Fruit fly (Drosophila melanogaster) whole organism, embryonic: ENCODE measurements around the gene rictor.

Experiments
- CG10654 ChIP-seq: fragments of 200-800 bp; sonication (Bioruptor generic); optimal IDR thresholded peaks from 2 replicates; lab custom pipeline; 2016; ENCODE audit warnings: missing biosample characterization, missing genetic modification characterization
- CG11247 ChIP-seq: fragments of 200-800 bp; sonication (Bioruptor generic); IDR thresholded peaks from 2 replicates; pipeline ENCODE4 v1.3.6; 2022; ENCODE audit warnings: missing biosample characterization, missing genetic modification characterization
- CG11398 ChIP-seq: fragments of 200-800 bp; sonication (Bioruptor generic); optimal IDR thresholded peaks from 2 replicates; lab custom pipeline; 2016; ENCODE audit warnings: missing biosample characterization, missing genetic modification characterization
- CG11723 ChIP-seq: fragments of 200-800 bp; sonication (Bioruptor generic); optimal IDR thresholded peaks from 2 replicates; lab custom pipeline; 2017; ENCODE audit warnings: missing biosample characterization, mild to moderate bottlenecking, missing genetic modification characterization
- CG12104 ChIP-seq: fragments of 200-800 bp; sonication (Bioruptor generic); optimal IDR thresholded peaks from 3 replicates; lab custom pipeline; 2016; ENCODE audit warnings: missing biosample characterization, missing genetic modification characterization
- CG12659 ChIP-seq: fragments of 200-800 bp; sonication (Bioruptor generic); optimal IDR thresholded peaks from 3 replicates; lab custom pipeline; 2017; ENCODE audit warnings: mild to moderate bottlenecking, missing biosample characterization, missing genetic modification reagents, missing genetic modification characterization
- CG12769 ChIP-seq: fragments of 200-800 bp; sonication (Bioruptor generic); optimal IDR thresholded peaks from 2 replicates; lab custom pipeline; 2019; ENCODE audit warnings: missing biosample characterization, mild to moderate bottlenecking, missing genetic modification characterization, moderate library complexity
- CG14014 ChIP-seq: fragments of 200-800 bp; sonication (Bioruptor generic); IDR thresholded peaks from 2 replicates; pipeline ENCODE4 v1.3.6; 2022; ENCODE audit warnings: missing biosample characterization, missing genetic modification characterization
- CG14441 ChIP-seq: fragments of 200-800 bp; sonication (Bioruptor generic); IDR thresholded peaks from 2 replicates; pipeline ENCODE4 v1.3.6; 2022; ENCODE audit warnings: missing biosample characterization, missing genetic modification characterization
- CG15011 ChIP-seq: fragments of 200-800 bp; sonication (Bioruptor generic); optimal IDR thresholded peaks from 3 replicates; lab custom pipeline; 2018; ENCODE audit warnings: missing biosample characterization, mild to moderate bottlenecking, missing genetic modification characterization
- CG15269 ChIP-seq: fragments of 200-800 bp; sonication (Bioruptor generic); optimal IDR thresholded peaks from 2 replicates; lab custom pipeline; 2018; ENCODE audit warnings: missing biosample characterization, mild to moderate bottlenecking, missing genetic modification characterization, moderate library complexity
- CG17385 ChIP-seq: fragments of 200-800 bp; sonication (Bioruptor generic); optimal IDR thresholded peaks from 3 replicates; lab custom pipeline; 2018; ENCODE audit warnings: missing biosample characterization, mild to moderate bottlenecking, missing genetic modification characterization
- CG30020 ChIP-seq: fragments of 200-800 bp; optimal IDR thresholded peaks from 2 replicates; lab custom pipeline; 2019; ENCODE audit warnings: missing biosample characterization, mild to moderate bottlenecking, missing genetic modification characterization, moderate library complexity
- CG3281 ChIP-seq: fragments of 200-800 bp; sonication (Bioruptor generic); optimal IDR thresholded peaks from 3 replicates; lab custom pipeline; 2017; ENCODE audit warnings: missing biosample characterization, mild to moderate bottlenecking, missing genetic modification characterization
- CG4424 ChIP-seq: fragments of 200-800 bp; sonication (Bioruptor generic); optimal IDR thresholded peaks from 3 replicates; lab custom pipeline; 2016; ENCODE audit warnings: missing biosample characterization, missing genetic modification characterization
- CG6683 ChIP-seq: fragments of 200-800 bp; sonication (Bioruptor generic); optimal IDR thresholded peaks from 2 replicates; lab custom pipeline; 2017; ENCODE audit warnings: missing biosample characterization, mild to moderate bottlenecking, missing genetic modification characterization, missing genetic modification reagents
- CG8388 ChIP-seq: fragments of 200-800 bp; sonication (Bioruptor generic); optimal IDR thresholded peaks from 2 replicates; lab custom pipeline; 2019; ENCODE audit warnings: missing biosample characterization, mild to moderate bottlenecking, missing genetic modification characterization, moderate library complexity
- CG8478 ChIP-seq: fragments of >200 bp; optimal IDR thresholded peaks from 2 replicates; lab custom pipeline; 2018
- CG9817 ChIP-seq: fragments of 200-800 bp; sonication (Bioruptor generic); optimal IDR thresholded peaks from 2 replicates; lab custom pipeline; 2018; ENCODE audit warnings: missing biosample characterization, mild to moderate bottlenecking, missing genetic modification characterization, moderate library complexity
- D ChIP-seq, 2 experiments: fragments of 200-800 bp in 1 of 2; fragments of >200 bp in 1 of 2; sonication (Bioruptor generic) in 1 of 2; optimal IDR thresholded peaks; 2 replicates in 1 of 2; 3 replicates in 1 of 2; lab custom pipeline; 2017; ENCODE audit warnings: mild to moderate bottlenecking in 1 of 2, missing biosample characterization in 1 of 2, missing genetic modification characterization in 1 of 2, missing genetic modification reagents in 1 of 2
- D19A ChIP-seq: fragments of 200-800 bp; optimal IDR thresholded peaks from 3 replicates; lab custom pipeline; 2019; ENCODE audit warnings: missing biosample characterization, mild to moderate bottlenecking, missing genetic modification characterization, moderate library complexity
- Dip2 ChIP-seq: fragments of 200-800 bp; sonication (Bioruptor generic); IDR thresholded peaks from 2 replicates; pipeline ENCODE4 v1.3.6; 2022; ENCODE audit warnings: missing biosample characterization, missing genetic modification characterization
- Dref ChIP-seq: fragments of 200-800 bp; sonication (Bioruptor generic); IDR thresholded peaks from 2 replicates; pipeline ENCODE4 v1.3.6; 2022; ENCODE audit warnings: missing biosample characterization, missing genetic modification characterization
- E2f1 ChIP-seq: fragments of 200-800 bp; sonication (Bioruptor generic); IDR thresholded peaks from 2 replicates; pipeline ENCODE4 v1.3.6; 2022; ENCODE audit warnings: missing biosample characterization, missing genetic modification characterization
- Elba2 ChIP-seq: fragments of 200-800 bp; sonication (Bioruptor generic); optimal IDR thresholded peaks from 3 replicates; lab custom pipeline; 2016; ENCODE audit warnings: missing biosample characterization, missing genetic modification characterization
- Fer1 ChIP-seq: fragments of 200-800 bp; sonication (Bioruptor generic); optimal IDR thresholded peaks from 2 replicates; lab custom pipeline; 2017; ENCODE audit warnings: missing biosample characterization, mild to moderate bottlenecking, missing genetic modification characterization
- Gug ChIP-seq: fragments of 200-800 bp; sonication (Bioruptor generic); IDR thresholded peaks from 4 replicates; pipeline ENCODE4 v1.3.6; 2022; ENCODE audit warnings: missing biosample characterization, missing genetic modification characterization
- HLHmδ ChIP-seq: fragments of 200-800 bp; sonication (Bioruptor generic); optimal IDR thresholded peaks from 2 replicates; lab custom pipeline; 2018; ENCODE audit warnings: missing biosample characterization, mild to moderate bottlenecking, missing genetic modification characterization, moderate library complexity
- Hey ChIP-seq: fragments of 200-800 bp; sonication (Bioruptor generic); optimal IDR thresholded peaks from 3 replicates; lab custom pipeline; 2018; ENCODE audit warnings: missing biosample characterization, mild to moderate bottlenecking, missing genetic modification characterization
- HmgZ ChIP-seq: fragments of 200-800 bp; sonication (Bioruptor generic); optimal IDR thresholded peaks from 2 replicates; lab custom pipeline; 2018; ENCODE audit warnings: missing biosample characterization, mild to moderate bottlenecking, missing genetic modification characterization
- Hmr ChIP-seq: fragments of 200-800 bp; sonication (Bioruptor generic); optimal IDR thresholded peaks from 3 replicates; lab custom pipeline; 2017; ENCODE audit warnings: mild to moderate bottlenecking, missing biosample characterization, missing genetic modification reagents, missing genetic modification characterization
- Hr78 ChIP-seq, 2 experiments: fragments of 200-800 bp in 1 of 2; fragments of >200 bp in 1 of 2; sonication (Bioruptor generic) in 1 of 2; optimal IDR thresholded peaks; 2 replicates each; lab custom pipeline; 2017 to 2019; ENCODE audit warnings: missing biosample characterization in 2 of 2, missing genetic modification characterization in 2 of 2, mild to moderate bottlenecking in 1 of 2, moderate library complexity in 1 of 2
- Lhr ChIP-seq: fragments of 200-800 bp; sonication (Bioruptor generic); optimal IDR thresholded peaks from 3 replicates; lab custom pipeline; 2017; ENCODE audit warnings: mild to moderate bottlenecking, missing biosample characterization, missing genetic modification reagents, missing genetic modification characterization
- MBD-R2 ChIP-seq: fragments of 200-800 bp; sonication (Bioruptor generic); IDR thresholded peaks from 2 replicates; pipeline ENCODE4 v1.3.6; 2022; ENCODE audit warnings: missing biosample characterization, missing genetic modification characterization
- Mes4 ChIP-seq: fragments of 200-800 bp; sonication (Bioruptor generic); optimal IDR thresholded peaks from 2 replicates; lab custom pipeline; 2016; ENCODE audit warnings: missing biosample characterization, missing genetic modification characterization
- TFAM ChIP-seq: fragments of 200-800 bp; sonication (Bioruptor generic); optimal IDR thresholded peaks from 2 replicates; lab custom pipeline; 2017; ENCODE audit warnings: missing biosample characterization, missing genetic modification characterization, inconsistent platforms
- Xrp1 ChIP-seq: fragments of 200-800 bp; sonication (Bioruptor generic); IDR thresholded peaks from 2 replicates; pipeline ENCODE4 v1.3.6; 2022; ENCODE audit warnings: missing biosample characterization, missing genetic modification characterization
- amos ChIP-seq: fragments of 200-800 bp; sonication (Bioruptor generic); IDR thresholded peaks from 2 replicates; pipeline ENCODE4 v1.3.6; 2022; ENCODE audit warnings: missing biosample characterization, missing genetic modification characterization; ENCODE audit not compliant: partially characterized antibody
- ara ChIP-seq: fragments of 200-800 bp; sonication (Bioruptor generic); IDR thresholded peaks from 2 replicates; pipeline ENCODE4 v1.3.6; 2022; ENCODE audit warnings: missing biosample characterization, missing genetic modification characterization
- eyg ChIP-seq: fragments of 200-800 bp; sonication (Bioruptor generic); optimal IDR thresholded peaks from 3 replicates; lab custom pipeline; 2016; ENCODE audit warnings: missing biosample characterization, missing genetic modification characterization
- kah ChIP-seq: fragments of 200-800 bp; sonication (Bioruptor generic); optimal IDR thresholded peaks from 2 replicates; lab custom pipeline; 2018; ENCODE audit warnings: missing biosample characterization, mild to moderate bottlenecking, missing genetic modification characterization
- lab ChIP-seq: fragments of 200-800 bp; sonication (Bioruptor generic); optimal IDR thresholded peaks from 3 replicates; lab custom pipeline; 2017; ENCODE audit warnings: missing biosample characterization, missing genetic modification characterization, mild to moderate bottlenecking, moderate library complexity, missing genetic modification reagents
- nom ChIP-seq: fragments of 200-800 bp; sonication (Bioruptor generic); optimal IDR thresholded peaks from 2 replicates; lab custom pipeline; 2017; ENCODE audit warnings: missing biosample characterization, missing genetic modification characterization, mild to moderate bottlenecking, moderate library complexity, missing genetic modification reagents
- pb ChIP-seq: fragments of 200-800 bp; sonication (Bioruptor generic); optimal IDR thresholded peaks from 3 replicates; lab custom pipeline; 2016; ENCODE audit warnings: missing biosample characterization, missing genetic modification characterization
- sens ChIP-seq: fragments of 200-800 bp; sonication (Bioruptor generic); peaks from one replicate; lab custom pipeline; 2016; ENCODE audit warnings: missing biosample characterization, missing genetic modification characterization
- slbo ChIP-seq: fragments of 200-800 bp; sonication (Bioruptor generic); IDR thresholded peaks from 2 replicates; pipeline ENCODE4 v1.3.6; 2022; ENCODE audit warnings: missing biosample characterization, missing genetic modification characterization
- sna ChIP-seq: fragments of 200-800 bp; sonication (Bioruptor generic); IDR thresholded peaks from 2 replicates; pipeline ENCODE4 v1.3.6; 2022; ENCODE audit warnings: missing biosample characterization, missing genetic modification characterization; ENCODE audit not compliant: partially characterized antibody
- trem ChIP-seq: fragments of 200-800 bp; optimal IDR thresholded peaks from 3 replicates; lab custom pipeline; 2019; ENCODE audit warnings: missing biosample characterization, mild to moderate bottlenecking, missing genetic modification characterization, moderate library complexity
- wdn ChIP-seq: fragments of 200-800 bp; sonication (Bioruptor generic); IDR thresholded peaks from 2 replicates; pipeline ENCODE4 v1.3.6; 2022; ENCODE audit warnings: missing biosample characterization, missing genetic modification characterization
- wek ChIP-seq: fragments of 200-800 bp; sonication (Bioruptor generic); optimal IDR thresholded peaks from 3 replicates; lab custom pipeline; 2018; ENCODE audit warnings: missing biosample characterization, mild to moderate bottlenecking, missing genetic modification characterization, moderate library complexity

Gene rictor

DNA sequence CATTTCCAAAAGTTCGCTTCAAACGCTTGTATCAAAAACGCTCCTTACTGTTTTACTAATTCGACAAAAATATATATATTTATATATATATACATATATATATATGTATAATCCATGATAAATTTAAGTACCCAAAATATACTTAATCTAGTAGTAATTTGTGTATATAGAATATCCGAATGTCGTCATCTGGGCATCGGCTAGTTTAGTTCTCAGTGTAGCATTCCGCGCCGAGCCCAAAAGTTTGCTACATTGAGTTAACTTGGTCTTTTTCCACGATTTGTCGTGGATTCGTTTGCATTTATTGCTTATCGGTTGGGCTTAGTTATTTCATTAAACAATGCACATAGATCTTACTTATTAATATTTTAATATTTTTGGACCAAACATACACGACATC is 20.2 kb upstream of the rictor start (continued):
- peak; percentile 63; the same call in 1 of the 2 replicates for TF ChIP-seq CG14441 (GFP tag; lab: Robert Waterston, UW)
- TF ChIP-seq CG10654 (GFP tag; lab: Kevin White, UChicago), result peak; percentile 6
- TF ChIP-seq CG6683 (GFP tag; lab: Kevin White, UChicago), result no peak
- no peak for TF ChIP-seq pb (GFP tag; lab: Kevin White, UChicago)
- TF ChIP-seq Hmr (GFP tag; lab: Kevin White, UChicago), result no peak
- peak; percentile 34; the same call in 1 of the 2 replicates for TF ChIP-seq Xrp1 (GFP tag; lab: Robert Waterston, UW)
- TF ChIP-seq D19A (tag; lab: Kevin White, UChicago), result peak; percentile 30
- no peak for TF ChIP-seq Hey
- no peak for TF ChIP-seq eyg (GFP tag; lab: Kevin White, UChicago)
- TF ChIP-seq CG8478, result no peak
- peak; percentile 41 for TF ChIP-seq CG15269 (tag; lab: Kevin White, UChicago)
- no peak for TF ChIP-seq CG12104 (GFP tag; lab: Kevin White, UChicago)
- no peak for TF ChIP-seq MBD-R2 (GFP tag; lab: Robert Waterston, UW)
- peak; percentile 28; the same call in 1 of the 4 replicates for TF ChIP-seq Gug (GFP tag; lab: Robert Waterston, UW)
- TF ChIP-seq CG11723 (GFP tag; lab: Kevin White, UChicago), result no peak
- peak; percentile 1 for TF ChIP-seq CG4424 (GFP tag; lab: Kevin White, UChicago)
- no peak for TF ChIP-seq Dref (GFP tag; lab: Robert Waterston, UW)
- no peak for TF ChIP-seq HLHmδ (GFP tag; lab: Kevin White, UChicago)
- TF ChIP-seq wdn (GFP tag; lab: Robert Waterston, UW), result 0 out of 2 replicates have a peak, but pooled peaks have one; percentile 31
- TF ChIP-seq Fer1, result peak; percentile 3
- peak; percentile 37 for TF ChIP-seq lab (GFP tag; lab: Kevin White, UChicago)
- no peak for TF ChIP-seq CG11247 (GFP tag; lab: Robert Waterston, UW)
- no peak for TF ChIP-seq TFAM (GFP tag; lab: Kevin White, UChicago)
- no peak for TF ChIP-seq amos
- TF ChIP-seq CG30020 (tag; lab: Kevin White, UChicago), result no peak
- no peak for TF ChIP-seq kah
- peak; percentile 14 for TF ChIP-seq sens
- no peak for TF ChIP-seq Mes4 (GFP tag; lab: Kevin White, UChicago)
- TF ChIP-seq CG8388, result peak; percentile 12
- no peak for TF ChIP-seq CG17385
- no peak for TF ChIP-seq Elba2 (GFP tag; lab: Kevin White, UChicago)
- TF ChIP-seq Dip2 (GFP tag; lab: Robert Waterston, UW), result no peak
- TF ChIP-seq trem, result no peak
- peak; percentile 58 for TF ChIP-seq slbo (GFP tag; lab: Robert Waterston, UW)
- TF ChIP-seq CG9817 (tag; lab: Kevin White, UChicago), result no peak
- TF ChIP-seq Hr78 (GFP tag; optimal IDR thresholded peaks at IDR 0.05; lab: Kevin White, UChicago), result no peak
- TF ChIP-seq nom (GFP tag; lab: Kevin White, UChicago), result no peak
- 0 out of 2 replicates have a peak, but pooled peaks have one; percentile 22 for TF ChIP-seq CG14014
- no peak for TF ChIP-seq CG11398 (GFP tag; lab: Kevin White, UChicago)
- TF ChIP-seq HmgZ, result no peak
- no peak for TF ChIP-seq Lhr (GFP tag; lab: Kevin White, UChicago)
- TF ChIP-seq CG12659 (GFP tag; lab: Kevin White, UChicago), result peak; percentile 23
- TF ChIP-seq CG3281 (GFP tag; lab: Kevin White, UChicago), result peak; percentile 22
- TF ChIP-seq ara (GFP tag; lab: Robert Waterston, UW), result no peak
- no peak for TF ChIP-seq wek (GFP tag; lab: Kevin White, UChicago)
- TF ChIP-seq sna (GFP tag; lab: Robert Waterston, UW), result no peak
- 0 out of 2 replicates have a peak, but pooled peaks have one; percentile 15 for TF ChIP-seq E2f1 (GFP tag; lab: Robert Waterston, UW)
- TF ChIP-seq CG12769, result no peak
- no peak for TF ChIP-seq D (optimal IDR thresholded peaks at IDR 0.05; lab: Kevin White, UChicago)
- no peak for TF ChIP-seq D (GFP tag; optimal IDR thresholded peaks at IDR 0.05; lab: Kevin White, UChicago)
- no peak for TF ChIP-seq CG15011 (GFP tag; lab: Kevin White, UChicago)
